Fruit fly (Drosophila melanogaster): Measurements from ENCODE around the gene CG6678.

DNA sequence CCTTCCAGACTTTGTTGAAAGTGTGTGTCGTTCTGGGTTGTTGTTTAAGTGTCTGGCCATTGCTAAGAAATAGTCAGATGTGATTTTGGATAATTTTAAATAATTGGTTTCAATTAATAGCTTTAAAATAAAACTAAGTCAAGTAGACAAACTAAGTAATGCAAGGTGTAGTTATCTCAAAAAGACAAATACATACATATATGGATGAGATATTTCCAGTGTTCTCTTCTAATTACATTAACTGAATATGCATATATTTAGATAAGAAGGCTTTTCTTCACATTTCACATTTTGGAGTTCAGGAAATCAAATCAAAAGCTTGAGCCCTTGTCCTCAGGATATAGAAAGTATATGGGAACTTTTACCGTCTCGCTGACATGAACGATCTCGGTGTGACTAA, 9.2 kb upstream of the CG6678 start, which contains the start of gene P5CDh2:
- no peak for TF ChIP-seq CG8301 (tag; optimal IDR thresholded peaks at IDR 0.05)
- TF ChIP-seq CG34367 (tag; optimal IDR thresholded peaks at IDR 0.05) = no peak
- no peak for TF ChIP-seq D1 (tag; optimal IDR thresholded peaks at IDR 0.05)
- no peak for TF ChIP-seq CG9948 (tag; optimal IDR thresholded peaks at IDR 0.05)
- TF ChIP-seq Ets98B (GFP tag; IDR thresholded peaks at IDR 0.05) = no peak
- no peak for TF ChIP-seq gl (tag; optimal IDR thresholded peaks at IDR 0.05)
- TF ChIP-seq CG15710 (tag; optimal IDR thresholded peaks at IDR 0.05) = no peak
- no peak for TF ChIP-seq Pif1A (GFP tag; optimal IDR thresholded peaks at IDR 0.05)
- TF ChIP-seq fd96Ca (GFP tag; IDR thresholded peaks at IDR 0.05) = no peak
- no peak for TF ChIP-seq CG8159 (tag; optimal IDR thresholded peaks at IDR 0.05)
- no peak for TF ChIP-seq CG13204 (GFP tag; optimal IDR thresholded peaks at IDR 0.05)

Data from whole organism, pupa.